Worm (Caenorhabditis elegans): Measurements from ENCODE around the gene frpr-5.

frpr-5 gene

DNA sequence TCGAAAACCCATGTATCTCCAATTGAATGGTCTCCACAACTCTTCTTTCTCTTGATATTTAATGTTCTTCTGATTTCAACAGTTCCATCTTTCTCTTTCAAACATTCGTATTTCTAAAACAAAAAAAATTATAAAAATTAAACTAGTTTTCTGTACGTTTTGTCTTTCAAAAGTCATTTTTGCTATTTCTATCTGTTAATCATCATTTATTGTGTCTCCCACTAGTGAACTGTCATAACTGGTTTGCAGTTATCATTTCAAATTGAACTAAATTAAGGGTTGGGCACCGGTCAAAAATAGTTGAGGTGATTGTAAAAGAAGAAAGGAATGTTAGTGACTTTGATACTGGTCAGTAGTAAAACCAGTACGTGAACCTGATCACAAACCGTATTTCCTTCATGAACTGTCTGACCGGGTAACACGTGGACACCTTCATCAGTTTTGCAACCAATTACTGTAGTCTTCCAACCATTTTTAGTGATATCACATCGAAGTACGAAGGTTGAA lies 47.6 kb downstream of the frpr-5 start:
- TF ChIP-seq hlh-1 (tag; optimal IDR thresholded peaks at IDR 0.05) = no peak
- no peak for TF ChIP-seq elt-1 (tag; optimal IDR thresholded peaks at IDR 0.05; ENCODE audit: borderline replicate concordance, insufficient read depth)
- TF ChIP-seq elt-3 (tag; optimal IDR thresholded peaks at IDR 0.05) = no peak

DNA sequence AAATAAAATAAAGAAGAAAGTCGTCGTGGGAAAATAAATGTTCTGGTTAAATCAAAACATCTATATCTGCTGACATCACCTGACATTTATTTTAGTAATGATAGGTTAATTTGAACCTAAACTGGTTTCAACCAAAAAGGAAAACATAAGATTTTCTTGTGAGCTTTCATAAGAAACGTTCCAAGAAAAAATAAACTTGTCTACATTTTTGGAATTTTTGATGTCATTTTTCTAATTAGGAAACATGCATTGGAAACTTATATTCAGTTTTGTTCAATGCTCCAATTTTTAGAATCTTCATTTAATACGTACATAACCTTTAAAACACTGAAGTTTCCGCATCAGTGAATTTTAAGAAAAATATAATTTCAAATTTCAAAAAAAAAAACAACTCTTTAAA lies 50.2 kb downstream of the frpr-5 start:
- TF ChIP-seq zip-8 (tag; optimal IDR thresholded peaks at IDR 0.05) = no peak
- TF ChIP-seq M03D4.4 (tag; optimal IDR thresholded peaks at IDR 0.05) = no peak
- TF ChIP-seq drap-1 (GFP tag; optimal IDR thresholded peaks at IDR 0.05) = no peak
- TF ChIP-seq nhr-2 (tag; optimal IDR thresholded peaks at IDR 0.05) = no peak
- TF ChIP-seq mep-1 (tag; optimal IDR thresholded peaks at IDR 0.05) = no peak
- TF ChIP-seq blmp-1 (tag; optimal IDR thresholded peaks at IDR 0.05) = no peak
- TF ChIP-seq ceh-43 (GFP tag; optimal IDR thresholded peaks at IDR 0.05) = no peak
- TF ChIP-seq ceh-83 (GFP tag; optimal IDR thresholded peaks at IDR 0.05) = no peak
- TF ChIP-seq cnd-1 (tag; optimal IDR thresholded peaks at IDR 0.05) = no peak
- no peak for TF ChIP-seq nhr-237 (tag; optimal IDR thresholded peaks at IDR 0.05)
- TF ChIP-seq nhr-28 (tag; optimal IDR thresholded peaks at IDR 0.05) = no peak
- TF ChIP-seq ceh-39 (tag; optimal IDR thresholded peaks at IDR 0.05) = no peak
- TF ChIP-seq mab-5 (tag; optimal IDR thresholded peaks at IDR 0.05) = no peak
- no peak for TF ChIP-seq flh-1 (GFP tag; optimal IDR thresholded peaks at IDR 0.05)
- TF ChIP-seq nhr-76 (tag; optimal IDR thresholded peaks at IDR 0.05) = no peak
- TF ChIP-seq sptf-1 (tag; optimal IDR thresholded peaks at IDR 0.05) = no peak
- TF ChIP-seq sem-2 (GFP tag; optimal IDR thresholded peaks at IDR 0.05) = no peak

DNA sequence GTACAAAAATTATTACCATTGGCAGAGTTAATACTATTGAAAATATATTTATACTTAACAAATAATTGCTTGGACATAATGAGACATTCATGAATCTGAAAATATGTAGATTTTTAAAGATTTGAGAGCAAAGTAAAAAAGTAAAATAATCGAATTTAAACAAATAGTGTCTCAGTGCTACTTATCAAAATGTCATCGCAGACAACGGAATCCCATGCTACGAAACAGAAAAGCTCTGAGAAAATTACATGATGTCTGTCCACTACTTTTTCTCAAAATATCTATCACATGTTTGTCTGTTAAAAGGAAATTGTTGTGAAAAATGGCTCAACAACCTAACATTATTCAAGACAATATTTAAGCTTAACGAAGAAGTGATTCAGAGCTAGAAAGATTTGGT lies 51.6 kb downstream of the frpr-5 start, which contains the start of gene T10G3.4:
Gene T10G3.4, minus strand, starts transcription at position 101 of the 400 bp plus-strand sequence.
- TF ChIP-seq ceh-39 (tag; optimal IDR thresholded peaks at IDR 0.05) (no peak), elt-3 (tag; optimal IDR thresholded peaks at IDR 0.05) (no peak), flh-1 (GFP tag; optimal IDR thresholded peaks at IDR 0.05) (no peak), nhr-12 (tag; optimal IDR thresholded peaks at IDR 0.05) (no peak), nhr-2 (tag; optimal IDR thresholded peaks at IDR 0.05) (no peak), ceh-83 (GFP tag; optimal IDR thresholded peaks at IDR 0.05) (no peak), lsy-2 (tag; optimal IDR thresholded peaks at IDR 0.05) (no peak), blmp-1 (tag; optimal IDR thresholded peaks at IDR 0.05) (no peak), cnd-1 (tag; optimal IDR thresholded peaks at IDR 0.05) (no peak), unc-62 (GFP tag; optimal IDR thresholded peaks at IDR 0.05) (no peak), ces-1 (GFP tag; optimal IDR thresholded peaks at IDR 0.05) (no peak), snpc-4 (tag; optimal IDR thresholded peaks at IDR 0.05) (no peak), nhr-237 (tag; optimal IDR thresholded peaks at IDR 0.05) (no peak), bed-3 (GFP tag; optimal IDR thresholded peaks at IDR 0.05) (no peak)
